Worm (Caenorhabditis elegans): ENCODE data around the gene H10E21.5.

DNA sequence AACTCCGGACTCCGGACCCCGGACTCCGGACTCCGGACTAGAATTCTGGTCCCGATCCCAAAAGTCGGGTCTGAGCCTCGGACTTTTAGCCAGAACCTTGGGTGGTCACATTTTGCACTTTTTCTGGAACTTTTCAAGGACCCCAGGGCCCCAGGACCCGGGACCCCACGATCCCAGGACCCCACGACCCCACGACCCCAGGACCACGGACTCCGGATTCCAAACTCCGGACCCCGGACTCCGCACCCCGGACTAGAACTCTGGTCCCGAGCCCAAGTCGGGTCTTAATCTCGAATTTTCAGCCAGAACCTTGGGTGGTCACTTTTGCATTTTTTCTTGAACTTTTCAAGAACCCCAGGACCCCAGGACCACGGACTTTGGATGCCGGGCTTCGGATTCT, 19.0 kb upstream of the H10E21.5 start:
- TF ChIP-seq fkh-2 (tag; optimal IDR thresholded peaks at IDR 0.05) (no peak), snpc-4 (tag; optimal IDR thresholded peaks at IDR 0.05) (no peak), lin-15B (tag; optimal IDR thresholded peaks at IDR 0.05) (no peak), ZK546.5 (tag; optimal IDR thresholded peaks at IDR 0.05) (no peak), pqm-1 (tag; optimal IDR thresholded peaks at IDR 0.05) (no peak), elt-1 (tag; optimal IDR thresholded peaks at IDR 0.05) (no peak), egl-27 (tag; optimal IDR thresholded peaks at IDR 0.05) (no peak), lin-39 (tag; optimal IDR thresholded peaks at IDR 0.05) (no peak), aly-2 (tag; optimal IDR thresholded peaks at IDR 0.05) (no peak), jun-1 (tag; optimal IDR thresholded peaks at IDR 0.05) (no peak), ceh-28 (tag; optimal IDR thresholded peaks at IDR 0.05) (no peak), pha-4 (tag; optimal IDR thresholded peaks at IDR 0.05) (no peak), nhr-76 (tag; optimal IDR thresholded peaks at IDR 0.05) (no peak), nhr-11 (tag; optimal IDR thresholded peaks at IDR 0.05) (no peak)
